Fruit fly (Drosophila melanogaster) whole organism, pupa: Measurements from ENCODE around the gene Gr68a.
A peak's percentile ranks its signal among the peaks of the same experiment; 100 is the strongest.

Experiments used
- CG10348 ChIP-seq: fragments of 200-800 bp; sonication (Bioruptor generic); IDR thresholded peaks from 2 replicates; pipeline ENCODE4 v1.3.6; 2022; ENCODE audit warnings: missing biosample characterization, missing genetic modification characterization
- CG12605 ChIP-seq: fragments of 200-800 bp; sonication (Bioruptor generic); IDR thresholded peaks from 2 replicates; pipeline ENCODE4 v1.3.6; 2022; ENCODE audit warnings: missing biosample characterization, missing genetic modification characterization
- CG13204 ChIP-seq: fragments of 200-800 bp; sonication (Bioruptor generic); optimal IDR thresholded peaks from 2 replicates; lab custom pipeline; 2018; ENCODE audit warnings: missing biosample characterization, mild to moderate bottlenecking, missing genetic modification characterization, moderate library complexity
- CG14655 ChIP-seq: fragments of 200-800 bp; sonication (Bioruptor generic); optimal IDR thresholded peaks from 3 replicates; lab custom pipeline; 2017; ENCODE audit warnings: mild to moderate bottlenecking, missing biosample characterization, missing genetic modification reagents, missing genetic modification characterization
- CG15710 ChIP-seq: fragments of 200-800 bp; sonication (Bioruptor generic); optimal IDR thresholded peaks from 2 replicates; lab custom pipeline; 2018; ENCODE audit warnings: missing biosample characterization, mild to moderate bottlenecking, missing genetic modification characterization, moderate library complexity
- CG17806 ChIP-seq: fragments of 200-800 bp; sonication (Bioruptor generic); optimal IDR thresholded peaks from 2 replicates; lab custom pipeline; 2018; ENCODE audit warnings: missing biosample characterization, mild to moderate bottlenecking, missing genetic modification characterization, moderate library complexity
- CG32121 ChIP-seq: fragments of 200-800 bp; sonication (Bioruptor generic); IDR thresholded peaks from 2 replicates; pipeline ENCODE4 v1.3.6; 2022; ENCODE audit warnings: missing biosample characterization, missing genetic modification characterization
- CG34367 ChIP-seq: fragments of 200-800 bp; sonication (Bioruptor generic); optimal IDR thresholded peaks from 2 replicates; lab custom pipeline; 2018; ENCODE audit warnings: missing biosample characterization, mild to moderate bottlenecking, missing genetic modification characterization
- CG4496 ChIP-seq: fragments of 200-800 bp; sonication (Bioruptor generic); IDR thresholded peaks from 3 replicates; pipeline ENCODE4 v1.3.6; 2022; ENCODE audit warnings: missing biosample characterization, missing genetic modification characterization
- CG8159 ChIP-seq: fragments of 200-800 bp; sonication (Bioruptor generic); optimal IDR thresholded peaks from 3 replicates; lab custom pipeline; 2018; ENCODE audit warnings: missing biosample characterization, mild to moderate bottlenecking, missing genetic modification characterization, moderate library complexity
- CG8301 ChIP-seq: fragments of 200-800 bp; sonication (Bioruptor generic); optimal IDR thresholded peaks from 2 replicates; lab custom pipeline; 2018; ENCODE audit warnings: missing biosample characterization, mild to moderate bottlenecking, missing genetic modification characterization
- CG9948 ChIP-seq: fragments of 200-800 bp; sonication (Bioruptor generic); optimal IDR thresholded peaks from 2 replicates; lab custom pipeline; 2018; ENCODE audit warnings: missing biosample characterization, mild to moderate bottlenecking, missing genetic modification characterization, moderate library complexity
- D1 ChIP-seq: fragments of 200-800 bp; sonication (Bioruptor generic); optimal IDR thresholded peaks from 2 replicates; lab custom pipeline; 2018; ENCODE audit warnings: missing biosample characterization, mild to moderate bottlenecking, missing genetic modification characterization, moderate library complexity
- EcR ChIP-seq: fragments of 200-800 bp; sonication (Bioruptor generic); optimal IDR thresholded peaks from 3 replicates; lab custom pipeline; 2019; ENCODE audit warnings: missing biosample characterization, missing genetic modification characterization, mild to moderate bottlenecking, moderate library complexity, missing genetic modification reagents
- Ets98B ChIP-seq: fragments of 200-800 bp; sonication (Bioruptor generic); IDR thresholded peaks from 2 replicates; pipeline ENCODE4 v1.3.6; 2022; ENCODE audit warnings: missing biosample characterization, missing genetic modification characterization
- Pif1A ChIP-seq: fragments of 200-800 bp; sonication (Bioruptor generic); optimal IDR thresholded peaks from 3 replicates; lab custom pipeline; 2016; ENCODE audit warnings: missing biosample characterization, missing genetic modification characterization
- Pif1B ChIP-seq: fragments of 200-800 bp; sonication (Bioruptor generic); optimal IDR thresholded peaks from 3 replicates; lab custom pipeline; 2016; ENCODE audit warnings: missing biosample characterization, missing genetic modification characterization
- Snoo ChIP-seq: fragments of 200-800 bp; sonication (Bioruptor generic); optimal IDR thresholded peaks from 3 replicates; lab custom pipeline; 2017; ENCODE audit warnings: missing biosample characterization, mild to moderate bottlenecking, missing genetic modification characterization, inconsistent platforms
- fd96Ca ChIP-seq: fragments of 200-800 bp; sonication (Bioruptor generic); IDR thresholded peaks from 3 replicates; pipeline ENCODE4 v1.3.6; 2022; ENCODE audit warnings: missing biosample characterization, missing genetic modification characterization
- gl ChIP-seq: fragments of 200-800 bp; sonication (Bioruptor generic); optimal IDR thresholded peaks from 2 replicates; lab custom pipeline; 2018; ENCODE audit warnings: missing biosample characterization, mild to moderate bottlenecking, missing genetic modification characterization
- rn ChIP-seq: fragments of 200-800 bp; sonication (Bioruptor generic); IDR thresholded peaks from 2 replicates; pipeline ENCODE4 v1.3.6; 2022; ENCODE audit warnings: missing biosample characterization, missing genetic modification characterization

Gr68a gene

DNA sequence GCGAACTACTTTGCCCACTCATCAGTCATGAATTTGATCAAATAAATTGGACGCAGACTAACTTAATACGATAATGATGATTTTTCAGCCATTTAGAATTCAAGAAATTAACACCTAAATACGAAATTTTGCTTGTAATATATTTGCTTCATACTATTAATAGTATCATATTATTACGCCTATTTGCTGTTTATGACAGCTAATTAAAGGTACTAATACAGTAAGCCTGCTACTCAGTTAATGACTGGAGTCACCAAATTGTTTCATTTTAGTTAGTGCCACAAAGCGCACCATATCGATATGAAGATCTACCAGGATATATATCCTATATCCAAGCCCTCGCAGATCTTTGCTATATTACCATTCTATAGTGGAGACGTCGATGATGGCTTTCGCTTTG is at the start of gene Gr68a:
Gene Gr68a, plus strand, starts transcription at position 301 of the 400 bp plus-strand sequence.
- TF ChIP-seq gl = no peak
- no peak for TF ChIP-seq CG10348 (GFP tag; lab: Robert Waterston, UW)
- no peak for TF ChIP-seq CG13204 (GFP tag; lab: Kevin White, UChicago)
- TF ChIP-seq Ets98B (GFP tag; lab: Robert Waterston, UW) = no peak
- no peak for TF ChIP-seq Pif1A (GFP tag; lab: Kevin White, UChicago)
- TF ChIP-seq CG12605 (GFP tag; lab: Robert Waterston, UW) = no peak
- TF ChIP-seq CG15710 (tag; lab: Kevin White, UChicago) = no peak
- no peak for TF ChIP-seq CG32121 (GFP tag; lab: Robert Waterston, UW)
- no peak for TF ChIP-seq CG9948 (tag; lab: Kevin White, UChicago)
- no peak for TF ChIP-seq fd96Ca (GFP tag; lab: Robert Waterston, UW)
- no peak for TF ChIP-seq CG4496

DNA sequence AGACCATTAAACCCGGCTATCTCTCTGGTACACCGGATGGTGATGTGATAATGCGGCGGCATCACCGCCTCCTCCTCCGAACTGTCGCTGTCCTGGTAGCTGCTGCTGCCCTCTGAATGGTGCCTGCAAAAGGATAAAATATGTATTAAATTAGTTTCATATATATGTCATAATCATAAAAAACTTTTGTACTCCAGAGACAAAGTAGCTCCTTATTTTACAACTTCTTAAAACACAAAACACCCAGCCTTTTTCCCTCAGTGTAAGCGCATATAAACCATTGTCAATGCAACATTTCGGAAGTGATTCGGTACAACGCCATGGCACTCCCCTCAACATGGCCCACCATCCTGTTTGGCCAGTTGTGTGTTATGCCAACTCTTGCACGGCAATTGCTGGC is 49.5 kb upstream of the Gr68a start:
- TF ChIP-seq Ets98B (GFP tag; lab: Robert Waterston, UW) (peak; percentile 45), CG34367 (no peak), CG9948 (tag; lab: Kevin White, UChicago) (no peak), gl (no peak), CG8301 (peak; percentile 3), Pif1B (GFP tag; lab: Kevin White, UChicago) (no peak), fd96Ca (GFP tag; lab: Robert Waterston, UW) (0 out of 3 replicates have a peak, but pooled peaks have one; percentile 6), Snoo (tag; lab: Kevin White, UChicago) (no peak), EcR (GFP tag; lab: Kevin White, UChicago) (no peak), CG32121 (GFP tag; lab: Robert Waterston, UW) (peak; percentile 52), Pif1A (GFP tag; lab: Kevin White, UChicago) (no peak), CG15710 (tag; lab: Kevin White, UChicago) (no peak), CG14655 (GFP tag; lab: Kevin White, UChicago) (peak; percentile 21), CG4496 (peak; percentile 45; the same call in 1 of the 3 replicates), D1 (tag; lab: Kevin White, UChicago) (no peak), CG10348 (GFP tag; lab: Robert Waterston, UW) (no peak), CG12605 (GFP tag; lab: Robert Waterston, UW) (no peak), rn (no peak), CG13204 (GFP tag; lab: Kevin White, UChicago) (no peak), CG8159 (no peak), CG17806 (tag; lab: Kevin White, UChicago) (no peak)

DNA sequence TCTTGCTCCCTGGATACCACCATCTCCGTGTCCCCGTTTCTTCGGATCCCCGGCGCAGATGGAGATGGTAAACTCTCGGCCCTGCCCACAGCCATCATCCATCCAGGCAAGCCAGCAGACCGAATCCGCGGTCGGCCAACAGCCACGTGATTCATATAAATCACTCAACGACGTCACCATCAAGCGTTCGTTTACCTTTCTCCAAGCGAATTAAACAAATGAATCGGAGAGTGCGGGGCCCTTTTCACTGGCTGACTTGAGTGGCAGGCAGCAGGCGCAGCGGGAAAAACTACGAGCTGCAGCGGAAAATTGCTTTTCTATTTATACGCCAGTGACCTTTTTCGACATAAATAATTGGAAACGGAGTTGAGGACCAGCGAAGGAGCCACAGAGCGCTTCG is 47.5 kb upstream of the Gr68a start:
- TF ChIP-seq CG4496 = no peak
- peak; percentile 74 for TF ChIP-seq EcR (GFP tag; lab: Kevin White, UChicago)

DNA sequence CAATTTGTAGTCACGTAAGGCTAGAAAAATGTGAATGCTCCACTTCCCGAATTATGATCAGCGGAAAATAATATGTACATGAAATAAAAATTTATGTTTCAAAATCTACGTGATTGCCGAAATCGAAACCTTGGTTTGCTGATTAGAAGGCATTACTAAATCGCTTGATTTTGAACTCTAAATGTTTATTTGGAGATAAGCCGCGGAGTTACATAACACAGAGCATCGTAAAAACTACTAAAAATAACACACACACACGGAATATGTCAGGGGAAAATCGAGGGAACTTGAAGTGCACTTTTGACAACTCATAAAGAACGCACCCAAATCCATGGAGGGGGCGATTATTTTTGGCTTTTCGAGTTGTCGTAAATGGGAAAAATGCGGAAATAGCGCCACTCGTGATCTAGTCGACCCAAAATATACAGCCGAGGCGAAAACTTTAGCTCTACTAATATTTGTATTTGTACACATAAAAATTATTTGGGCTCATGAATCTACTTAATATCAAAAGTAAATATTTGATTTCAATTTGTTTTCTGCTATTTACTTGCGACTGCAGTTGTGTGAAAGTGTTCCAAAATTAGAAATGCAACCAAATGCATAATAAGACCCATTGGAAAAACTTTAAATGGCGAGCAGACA is 46.1 kb upstream of the Gr68a start:
- TF ChIP-seq CG17806 (tag; lab: Kevin White, UChicago) (no peak), D1 (tag; lab: Kevin White, UChicago) (no peak), fd96Ca (GFP tag; lab: Robert Waterston, UW) (no peak), CG4496 (no peak), CG34367 (no peak), gl (no peak)

DNA sequence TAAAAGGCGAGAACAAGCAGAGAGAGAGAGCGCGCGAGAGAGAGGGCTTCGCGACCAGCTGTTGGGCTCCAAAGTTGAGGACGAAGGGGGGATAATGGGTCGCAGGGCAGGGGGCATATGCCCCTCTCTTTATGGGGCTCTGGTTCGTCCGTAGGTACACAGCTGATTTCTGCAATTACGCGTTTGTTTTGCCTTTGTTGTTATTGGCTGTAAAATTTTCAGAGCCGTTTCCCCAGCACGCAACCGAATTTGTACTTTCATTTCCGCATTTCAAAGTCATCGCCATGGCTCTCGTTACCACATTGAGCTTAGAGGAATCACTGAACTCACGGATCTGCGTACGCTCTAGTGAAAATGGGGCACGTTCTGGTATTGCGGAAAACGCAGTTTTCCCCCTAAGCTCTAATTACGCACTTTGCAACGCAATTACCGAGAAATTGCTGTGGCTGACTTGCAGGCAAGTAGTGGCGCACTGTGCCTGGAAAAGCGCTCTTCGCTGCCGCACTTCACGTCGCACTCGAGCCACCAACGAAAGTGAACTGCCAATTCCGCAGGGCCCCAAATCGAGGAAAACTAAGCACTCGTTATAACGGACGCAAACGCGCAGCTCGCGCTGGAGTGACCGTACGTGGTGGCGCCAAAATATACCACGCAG is 43.0 kb upstream of the Gr68a start, which contains the start of gene CG11658:
Gene CG11658, minus strand, starts transcription at position 576 of the 655 bp plus-strand sequence.
- TF ChIP-seq CG10348 (GFP tag; lab: Robert Waterston, UW) = no peak
- peak; percentile 50 for TF ChIP-seq CG13204 (GFP tag; lab: Kevin White, UChicago)
- TF ChIP-seq CG34367 = no peak
- TF ChIP-seq CG8301 = no peak
- TF ChIP-seq CG12605 (GFP tag; lab: Robert Waterston, UW) = peak; percentile 87
- TF ChIP-seq CG9948 (tag; lab: Kevin White, UChicago) = no peak
- peak; percentile 37; the same call in 1 of the 3 replicates for TF ChIP-seq fd96Ca (GFP tag; lab: Robert Waterston, UW)
- TF ChIP-seq Pif1A (GFP tag; lab: Kevin White, UChicago) = peak; percentile 25
- TF ChIP-seq Pif1B (GFP tag; lab: Kevin White, UChicago) = peak; percentile 48
- peak; percentile 57 for TF ChIP-seq Ets98B (GFP tag; lab: Robert Waterston, UW)
- TF ChIP-seq CG32121 (GFP tag; lab: Robert Waterston, UW) = peak; percentile 42; the same call in 1 of the 2 replicates
- no peak for TF ChIP-seq Snoo (tag; lab: Kevin White, UChicago)
- TF ChIP-seq rn = no peak
- TF ChIP-seq CG15710 (tag; lab: Kevin White, UChicago) = no peak
- TF ChIP-seq CG4496 = peak; percentile 58; the same call in 2 of the 3 replicates
- no peak for TF ChIP-seq CG17806 (tag; lab: Kevin White, UChicago)
- TF ChIP-seq gl = peak; percentile 52
- TF ChIP-seq EcR (GFP tag; lab: Kevin White, UChicago) = peak; percentile 58
- no peak for TF ChIP-seq CG8159
- TF ChIP-seq CG14655 (GFP tag; lab: Kevin White, UChicago) = no peak
- no peak for TF ChIP-seq D1 (tag; lab: Kevin White, UChicago)
- TF ChIP-seq, all 21 proteins: peak for 10
